Worm (Caenorhabditis elegans): Measurements from ENCODE around the gene K08C7.7.

DNA sequence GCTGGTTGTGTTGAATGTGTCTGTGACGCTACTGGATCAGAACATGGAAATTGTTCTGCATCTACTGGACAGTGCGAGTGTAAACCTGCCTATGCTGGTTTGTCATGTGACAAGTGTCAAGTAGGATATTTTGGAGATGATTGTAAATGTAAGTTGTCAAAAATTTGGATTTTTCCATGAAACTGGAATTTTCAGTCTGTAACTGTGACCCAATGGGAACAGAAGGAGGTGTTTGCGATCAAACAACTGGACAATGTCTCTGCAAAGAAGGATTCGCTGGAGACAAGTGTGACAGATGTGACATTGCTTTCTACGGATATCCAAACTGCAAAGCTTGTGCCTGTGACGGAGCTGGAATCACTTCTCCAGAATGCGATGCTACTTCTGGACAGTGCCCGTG lies 4.3 kb downstream of the K08C7.7 start:
- TF ChIP-seq nhr-11 (tag; optimal IDR thresholded peaks at IDR 0.05) (no peak), elt-2 (tag; optimal IDR thresholded peaks at IDR 0.05) (no peak)
